Worm (Caenorhabditis elegans) whole organism, L1 larva: ENCODE results near the gene Y82E9BR.17.

Experiments used
- blmp-1 ChIP-seq: fragments of 150-350 bp; optimal IDR thresholded peaks from 2 replicates; lab custom pipeline; 2014; ENCODE audit warnings: missing biosample characterization, missing genetic modification characterization
- hlh-17 ChIP-seq: fragments of 200-800 bp; sonication (Bioruptor generic); optimal IDR thresholded peaks from 2 replicates; lab custom pipeline; 2018; ENCODE audit warnings: missing genetic modification characterization, mild to moderate bottlenecking, missing compliant biosample characterization, moderate library complexity, borderline replicate concordance
- lir-3 ChIP-seq: sonication (generic microtip); optimal IDR thresholded peaks from 2 replicates; lab custom pipeline; 2016; ENCODE audit warnings: mild to moderate bottlenecking, missing genetic modification characterization, moderate library complexity, missing compliant biosample characterization; ENCODE audit not compliant: poor library complexity
- nhr-11 ChIP-seq: fragments of 150-350 bp; optimal IDR thresholded peaks from 2 replicates; lab custom pipeline; 2014; ENCODE audit warnings: missing biosample characterization, missing genetic modification characterization
- nhr-12 ChIP-seq: sonication (generic microtip); optimal IDR thresholded peaks from 2 replicates; lab custom pipeline; 2017; ENCODE audit warnings: missing biosample characterization, missing genetic modification characterization
- nhr-77 ChIP-seq: fragments of 150-350 bp; optimal IDR thresholded peaks from 2 replicates; lab custom pipeline; 2014; ENCODE audit warnings: missing biosample characterization, missing genetic modification characterization
- pag-3 ChIP-seq: sonication (generic microtip); optimal IDR thresholded peaks from 2 replicates; lab custom pipeline; 2017; ENCODE audit warnings: missing genetic modification characterization, mild to moderate bottlenecking, missing compliant biosample characterization, antibody characterized with exemption, borderline replicate concordance; ENCODE audit not compliant: insufficient read depth
- skn-1 ChIP-seq: fragments of 150-350 bp; optimal IDR thresholded peaks from 2 replicates; lab custom pipeline; 2014; ENCODE audit warnings: missing biosample characterization, missing genetic modification characterization

DNA sequence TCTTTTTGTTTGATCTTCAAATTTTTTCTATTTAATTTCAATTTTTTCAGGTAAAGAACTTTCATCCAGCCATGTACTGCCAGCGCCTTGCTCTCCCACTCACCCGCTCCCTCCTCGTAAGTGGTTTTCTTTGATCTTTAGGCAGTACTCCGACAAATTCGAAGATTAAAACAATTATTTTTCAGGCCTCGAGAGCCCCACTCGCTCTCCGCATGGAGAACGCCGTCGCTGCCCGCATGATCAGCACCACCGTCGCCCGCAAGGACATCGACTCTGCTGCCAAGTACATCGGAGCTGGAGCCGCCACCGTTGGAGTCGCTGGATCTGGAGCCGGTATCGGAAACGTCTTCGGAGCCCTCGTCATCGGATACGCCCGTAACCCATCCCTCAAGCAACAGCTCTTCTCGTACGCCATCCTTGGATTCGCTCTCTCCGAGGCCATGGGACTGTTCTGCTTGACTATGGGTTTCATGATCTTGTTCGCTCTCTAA is 36.4 kb downstream of the Y82E9BR.17 start, which contains the start of gene Y82E9BR.3:
- TF ChIP-seq nhr-77 (tag; lab: Kevin White, UChicago), result no peak
- TF ChIP-seq nhr-12 (tag; lab: Kevin White, UChicago), result no peak
- no peak for TF ChIP-seq hlh-17 (GFP tag; lab: Kevin White, UChicago)
- no peak for TF ChIP-seq lir-3
- no peak for TF ChIP-seq skn-1 (tag; lab: Kevin White, UChicago)
- no peak for TF ChIP-seq blmp-1 (tag; lab: Kevin White, UChicago)
- no peak for TF ChIP-seq pag-3
- TF ChIP-seq nhr-11 (tag; lab: Kevin White, UChicago), result no peak
